Worm (Caenorhabditis elegans) whole organism, mixed stage, embryonic: Measurements from ENCODE around the gene bcf-1.

ENCODE experiments used
- M03D4.4 ChIP-seq: sonication (generic microtip); optimal IDR thresholded peaks from 2 replicates; lab custom pipeline; 2017; ENCODE audit warnings: mild to moderate bottlenecking, missing genetic modification characterization, missing compliant biosample characterization
- bed-3 ChIP-seq: fragments of 200-800 bp; sonication (Bioruptor generic); optimal IDR thresholded peaks from 3 replicates; lab custom pipeline; 2018; ENCODE audit warnings: mild to moderate bottlenecking, missing genetic modification characterization, moderate library complexity, missing compliant biosample characterization
- blmp-1 ChIP-seq: fragments of 150-350 bp; optimal IDR thresholded peaks from 2 replicates; lab custom pipeline; 2014; ENCODE audit warnings: missing biosample characterization, missing genetic modification characterization
- ceh-39 ChIP-seq: fragments of 150-350 bp; optimal IDR thresholded peaks from 2 replicates; lab custom pipeline; 2014; ENCODE audit warnings: missing biosample characterization, missing genetic modification characterization
- ceh-43 ChIP-seq: fragments of 200-800 bp; sonication (Bioruptor generic); optimal IDR thresholded peaks from 2 replicates; lab custom pipeline; 2018; ENCODE audit warnings: mild to moderate bottlenecking, missing genetic modification characterization, moderate library complexity, missing compliant biosample characterization
- ceh-83 ChIP-seq: fragments of 200-800 bp; sonication (Bioruptor generic); optimal IDR thresholded peaks from 2 replicates; lab custom pipeline; 2018; ENCODE audit warnings: mild to moderate bottlenecking, missing genetic modification characterization, missing compliant biosample characterization
- ces-1 ChIP-seq: fragments of 150-350 bp; optimal IDR thresholded peaks from 2 replicates; lab custom pipeline; 2014; ENCODE audit warnings: missing biosample characterization, missing genetic modification reagents, missing genetic modification characterization
- cnd-1 ChIP-seq: fragments of 200-800 bp; sonication (Bioruptor generic); optimal IDR thresholded peaks from 2 replicates; lab custom pipeline; 2018; ENCODE audit warnings: mild to moderate bottlenecking, missing genetic modification characterization, missing compliant biosample characterization
- drap-1 ChIP-seq: fragments of 200-800 bp; sonication (Bioruptor generic); optimal IDR thresholded peaks from 3 replicates; lab custom pipeline; 2018; ENCODE audit warnings: mild to moderate bottlenecking, missing genetic modification characterization, missing compliant biosample characterization
- elt-3 ChIP-seq: fragments of 150-350 bp; optimal IDR thresholded peaks from 2 replicates; lab custom pipeline; 2014; ENCODE audit warnings: missing biosample characterization, missing genetic modification characterization
- flh-1 ChIP-seq: fragments of 200-800 bp; sonication (Bioruptor generic); optimal IDR thresholded peaks from 2 replicates; lab custom pipeline; 2018; ENCODE audit warnings: mild to moderate bottlenecking, missing genetic modification characterization, moderate library complexity, missing compliant biosample characterization
- ham-2 ChIP-seq: fragments of 200-800 bp; sonication (Bioruptor generic); optimal IDR thresholded peaks from 2 replicates; lab custom pipeline; 2018; ENCODE audit warnings: mild to moderate bottlenecking, missing genetic modification characterization, missing compliant biosample characterization
- hlh-1 ChIP-seq: fragments of 150-350 bp; optimal IDR thresholded peaks from 2 replicates; lab custom pipeline; 2014; ENCODE audit warnings: missing biosample characterization, missing genetic modification reagents, missing genetic modification characterization
- lin-13 ChIP-seq: fragments of 150-350 bp; optimal IDR thresholded peaks from 2 replicates; lab custom pipeline; 2014; ENCODE audit warnings: missing biosample characterization, missing genetic modification characterization
- lin-32 ChIP-seq: fragments of 200-800 bp; sonication (Bioruptor generic); optimal IDR thresholded peaks from 2 replicates; lab custom pipeline; 2018; ENCODE audit warnings: mild to moderate bottlenecking, missing genetic modification characterization, missing compliant biosample characterization
- lsy-2 ChIP-seq: fragments of 150-350 bp; optimal IDR thresholded peaks from 2 replicates; lab custom pipeline; 2014; ENCODE audit warnings: missing biosample characterization, missing genetic modification characterization
- mab-5 ChIP-seq: fragments of 150-350 bp; optimal IDR thresholded peaks from 2 replicates; lab custom pipeline; 2014; ENCODE audit warnings: missing biosample characterization, missing genetic modification characterization
- mep-1 ChIP-seq: fragments of 150-350 bp; optimal IDR thresholded peaks from 2 replicates; lab custom pipeline; 2017; ENCODE audit warnings: missing biosample characterization, missing genetic modification reagents, missing genetic modification characterization, inconsistent platforms
- mls-2 ChIP-seq: sonication (generic microtip); optimal IDR thresholded peaks from 2 replicates; lab custom pipeline; 2016; ENCODE audit warnings: mild to moderate bottlenecking, missing genetic modification characterization, moderate library complexity, missing compliant biosample characterization
- nhr-12 ChIP-seq: fragments of 150-350 bp; optimal IDR thresholded peaks from 2 replicates; lab custom pipeline; 2014; ENCODE audit warnings: missing biosample characterization, missing genetic modification characterization
- nhr-2 ChIP-seq: fragments of 150-350 bp; optimal IDR thresholded peaks from 2 replicates; lab custom pipeline; 2014; ENCODE audit warnings: missing biosample characterization, missing genetic modification characterization
- nhr-237 ChIP-seq: fragments of 150-350 bp; optimal IDR thresholded peaks from 2 replicates; lab custom pipeline; 2014; ENCODE audit warnings: missing biosample characterization, missing genetic modification characterization
- nhr-28 ChIP-seq: fragments of 150-350 bp; optimal IDR thresholded peaks from 2 replicates; lab custom pipeline; 2014; ENCODE audit warnings: missing biosample characterization, missing genetic modification characterization
- nhr-76 ChIP-seq: sonication (generic microtip); optimal IDR thresholded peaks from 2 replicates; lab custom pipeline; 2017; ENCODE audit warnings: missing biosample characterization, missing genetic modification characterization
- pha-4 ChIP-seq: fragments of 150-350 bp; optimal IDR thresholded peaks from 2 replicates; lab custom pipeline; 2018; ENCODE audit warnings: missing biosample characterization, missing genetic modification reagents, missing genetic modification characterization
- sem-2 ChIP-seq: fragments of 200-800 bp; sonication (Bioruptor generic); optimal IDR thresholded peaks from 2 replicates; lab custom pipeline; 2018; ENCODE audit warnings: mild to moderate bottlenecking, missing genetic modification characterization, missing compliant biosample characterization
- snpc-4 ChIP-seq: fragments of 150-350 bp; optimal IDR thresholded peaks from 2 replicates; lab custom pipeline; 2014; ENCODE audit warnings: missing biosample characterization, missing genetic modification characterization
- sptf-1 ChIP-seq: sonication (generic microtip); optimal IDR thresholded peaks from 2 replicates; lab custom pipeline; 2017; ENCODE audit warnings: mild to moderate bottlenecking, missing genetic modification characterization, moderate library complexity, missing compliant biosample characterization
- tbx-8 ChIP-seq: fragments of 200-800 bp; sonication (Bioruptor generic); optimal IDR thresholded peaks from 2 replicates; lab custom pipeline; 2018; ENCODE audit warnings: mild to moderate bottlenecking, missing genetic modification characterization, moderate library complexity, missing compliant biosample characterization
- unc-120 ChIP-seq: sonication (generic microtip); optimal IDR thresholded peaks from 2 replicates; lab custom pipeline; 2017; ENCODE audit warnings: missing genetic modification characterization, missing compliant biosample characterization; ENCODE audit not compliant: poor library complexity, severe bottlenecking
- unc-39 ChIP-seq: fragments of 150-350 bp; optimal IDR thresholded peaks from 2 replicates; lab custom pipeline; 2014; ENCODE audit warnings: missing biosample characterization, missing genetic modification characterization
- unc-62 ChIP-seq: fragments of 150-350 bp; optimal IDR thresholded peaks from 2 replicates; lab custom pipeline; 2014; ENCODE audit warnings: missing biosample characterization, missing genetic modification reagents, missing genetic modification characterization
- zip-8 ChIP-seq: fragments of 150-350 bp; optimal IDR thresholded peaks from 2 replicates; lab custom pipeline; 2014; ENCODE audit warnings: missing biosample characterization, missing genetic modification characterization
- ztf-11 ChIP-seq: fragments of 150-350 bp; optimal IDR thresholded peaks from 2 replicates; lab custom pipeline; 2014; ENCODE audit warnings: missing biosample characterization, missing genetic modification characterization

bcf-1 gene

DNA sequence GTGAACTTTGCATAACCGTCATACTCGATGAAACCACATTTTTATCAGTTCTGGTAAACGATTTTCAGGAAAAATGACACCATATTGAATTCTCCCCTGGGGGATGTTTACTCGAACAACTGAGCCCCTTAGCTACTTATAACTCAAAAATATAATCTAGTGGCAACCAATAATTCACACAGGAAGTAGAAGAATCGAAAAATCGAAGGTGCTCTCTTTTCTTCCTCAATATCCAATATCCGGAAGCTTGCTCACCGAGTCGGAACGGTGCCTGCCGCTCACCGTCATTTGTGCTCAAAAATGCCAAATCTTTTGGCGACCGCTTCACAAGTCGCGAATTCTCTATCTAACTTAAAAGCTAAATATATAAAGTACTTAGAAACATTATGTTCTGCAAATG lies 33.5 kb upstream of the bcf-1 start, which contains the start of gene T05H4.3:
TSS of gene T05H4.3 (plus strand) at position 301 of the 400 bp plus-strand sequence.
- TF ChIP-seq nhr-76 (tag; lab: Kevin White, UChicago) (no peak), ztf-11 (tag; lab: Kevin White, UChicago) (no peak), blmp-1 (tag; lab: Kevin White, UChicago) (no peak), bed-3 (GFP tag; lab: Kevin White, UChicago) (no peak), drap-1 (no peak), mep-1 (tag; lab: Kevin White, UChicago) (no peak), ham-2 (GFP tag; lab: Kevin White, UChicago) (no peak), ceh-43 (GFP tag; lab: Kevin White, UChicago) (no peak), snpc-4 (tag; lab: Kevin White, UChicago) (no peak), lin-32 (GFP tag; lab: Kevin White, UChicago) (no peak), nhr-12 (tag; lab: Kevin White, UChicago) (no peak), hlh-1 (tag; lab: Kevin White, UChicago) (no peak), ceh-83 (GFP tag; lab: Kevin White, UChicago) (no peak), ces-1 (GFP tag; lab: Kevin White, UChicago) (no peak), sptf-1 (tag; lab: Kevin White, UChicago) (no peak)

DNA sequence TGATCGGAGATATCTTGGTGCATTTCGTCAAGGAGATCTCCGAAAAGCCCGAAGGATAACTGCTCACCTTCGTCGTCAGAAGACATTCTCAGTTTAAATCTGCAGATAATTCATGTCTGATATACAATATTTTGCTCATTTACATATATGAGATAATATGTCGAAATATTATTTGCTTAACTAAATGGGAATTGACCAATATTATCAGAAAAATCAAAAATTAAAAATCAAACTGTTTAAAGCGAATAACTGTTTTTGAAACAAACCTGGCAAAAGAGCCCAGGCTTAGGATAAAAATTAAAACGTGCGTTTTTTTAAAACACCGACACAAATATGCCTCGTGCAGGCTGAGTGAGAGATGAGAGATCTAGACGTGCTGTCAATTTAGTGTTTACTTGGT lies 33.0 kb upstream of the bcf-1 start, which contains the start of gene T05H4.15:
TSS of gene T05H4.15 (minus strand) at position 101 of the 400 bp plus-strand sequence.
- no peak for TF ChIP-seq unc-39 (tag; lab: Kevin White, UChicago)
- no peak for TF ChIP-seq cnd-1
- no peak for TF ChIP-seq sem-2
- TF ChIP-seq elt-3 (tag; lab: Kevin White, UChicago), result no peak
- TF ChIP-seq nhr-12 (tag; lab: Kevin White, UChicago), result no peak
- TF ChIP-seq nhr-2 (tag; lab: Kevin White, UChicago), result no peak
- TF ChIP-seq lin-32 (GFP tag; lab: Kevin White, UChicago), result no peak
- TF ChIP-seq M03D4.4 (tag; lab: Kevin White, UChicago), result no peak
- TF ChIP-seq lin-13, result no peak
- no peak for TF ChIP-seq ham-2 (GFP tag; lab: Kevin White, UChicago)
- no peak for TF ChIP-seq bed-3 (GFP tag; lab: Kevin White, UChicago)
- TF ChIP-seq nhr-76 (tag; lab: Kevin White, UChicago), result no peak
- TF ChIP-seq drap-1, result no peak
- no peak for TF ChIP-seq unc-62 (GFP tag; lab: Kevin White, UChicago)
- TF ChIP-seq flh-1 (GFP tag; lab: Kevin White, UChicago), result no peak
- TF ChIP-seq zip-8 (tag; lab: Kevin White, UChicago), result no peak
- TF ChIP-seq ceh-43 (GFP tag; lab: Kevin White, UChicago), result no peak
- no peak for TF ChIP-seq lsy-2 (tag; lab: Kevin White, UChicago)

ce11 chrV:6438601-6439000 lies 30.0 kb upstream of the bcf-1 start, which contains the start of gene T05H4.4:
T05H4.4 (plus strand) TSS chrV:6438901.
- no peak for TF ChIP-seq nhr-2 (tag; lab: Kevin White, UChicago)
- no peak for TF ChIP-seq unc-39 (tag; lab: Kevin White, UChicago)
- TF ChIP-seq pha-4 (tag; lab: Kevin White, UChicago), result no peak
- TF ChIP-seq ceh-39, result no peak
- TF ChIP-seq nhr-28 (tag; lab: Kevin White, UChicago), result no peak
- TF ChIP-seq lin-13, result no peak
- no peak for TF ChIP-seq nhr-76 (tag; lab: Kevin White, UChicago)
- no peak for TF ChIP-seq mep-1 (tag; lab: Kevin White, UChicago)
- TF ChIP-seq drap-1, result no peak
- no peak for TF ChIP-seq unc-120
- TF ChIP-seq blmp-1 (tag; lab: Kevin White, UChicago), result no peak
- TF ChIP-seq ham-2 (GFP tag; lab: Kevin White, UChicago), result no peak
- TF ChIP-seq sem-2, result no peak
- TF ChIP-seq mls-2, result no peak
- TF ChIP-seq ces-1 (GFP tag; lab: Kevin White, UChicago), result no peak
- TF ChIP-seq elt-3 (tag; lab: Kevin White, UChicago), result no peak
- no peak for TF ChIP-seq lin-32 (GFP tag; lab: Kevin White, UChicago)
- TF ChIP-seq bed-3 (GFP tag; lab: Kevin White, UChicago), result no peak
- TF ChIP-seq tbx-8 (GFP tag; lab: Kevin White, UChicago), result no peak
- TF ChIP-seq, all 35 proteins: peak for 0

DNA sequence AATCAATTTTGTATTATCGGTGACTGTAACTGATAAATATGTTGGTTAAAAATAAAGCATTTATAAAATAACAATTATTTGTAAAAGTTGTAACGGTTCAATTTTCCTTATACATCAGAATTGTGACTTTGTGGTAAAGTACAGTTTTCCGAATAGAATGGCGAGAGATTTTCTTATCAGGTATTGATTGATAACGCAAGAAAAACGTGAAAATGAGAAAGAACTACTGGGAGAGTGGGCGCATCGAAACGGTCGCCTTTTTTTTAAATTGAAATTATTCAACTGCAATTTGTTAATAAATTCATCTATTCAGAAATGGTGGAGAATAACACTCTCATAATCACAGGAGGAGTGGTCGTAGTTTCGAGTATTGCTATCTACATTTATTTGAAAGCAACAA lies 27.7 kb upstream of the bcf-1 start, which contains the start of gene hpo-19:
TSS of gene hpo-19 (plus strand) at position 314 of the 400 bp plus-strand sequence.
- no peak for TF ChIP-seq ceh-39
- TF ChIP-seq nhr-76 (tag; lab: Kevin White, UChicago), result no peak
- no peak for TF ChIP-seq ham-2 (GFP tag; lab: Kevin White, UChicago)
- no peak for TF ChIP-seq mls-2
- no peak for TF ChIP-seq nhr-237 (tag; lab: Kevin White, UChicago)
- no peak for TF ChIP-seq tbx-8 (GFP tag; lab: Kevin White, UChicago)
- no peak for TF ChIP-seq mab-5
- no peak for TF ChIP-seq unc-39 (tag; lab: Kevin White, UChicago)
- TF ChIP-seq mep-1 (tag; lab: Kevin White, UChicago), result no peak
- no peak for TF ChIP-seq bed-3 (GFP tag; lab: Kevin White, UChicago)
- no peak for TF ChIP-seq nhr-2 (tag; lab: Kevin White, UChicago)
- TF ChIP-seq ceh-43 (GFP tag; lab: Kevin White, UChicago), result no peak
- no peak for TF ChIP-seq ceh-83 (GFP tag; lab: Kevin White, UChicago)
